Worm (Caenorhabditis elegans): ENCODE measurements around the gene aak-1.

aak-1 gene

DNA sequence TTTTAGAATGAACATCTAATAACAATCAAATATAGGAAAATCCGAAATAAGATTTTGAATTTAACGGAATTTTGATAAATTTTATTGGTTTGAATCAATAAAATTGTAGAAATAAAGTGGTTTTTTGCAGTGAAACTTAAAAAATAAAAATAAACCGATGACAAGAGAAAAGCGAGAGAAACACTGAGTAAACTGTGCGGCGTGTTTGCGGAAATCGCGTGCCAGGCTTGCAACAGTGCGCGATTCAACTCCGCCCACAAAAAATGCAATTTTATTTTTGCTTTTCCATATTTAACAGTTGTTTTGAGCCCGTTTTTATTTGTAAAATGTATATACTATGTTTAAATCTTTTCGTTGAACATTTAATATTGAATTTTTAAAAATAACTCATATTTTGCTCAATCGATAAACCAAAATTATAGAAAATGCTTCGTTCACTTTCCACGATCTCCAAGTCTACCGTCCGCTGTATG is 7.0 kb upstream of the aak-1 start, which contains the start of gene mtss-1 (continued):
- TF ChIP-seq dpl-1 (GFP tag; optimal IDR thresholded peaks at IDR 0.05) = peak; percentile 50
- TF ChIP-seq mes-2 (tag; optimal IDR thresholded peaks at IDR 0.05; ENCODE audit: poor library complexity, severe bottlenecking) = peak; percentile 86
- no peak for TF ChIP-seq Y48G9A.11 (GFP tag; IDR thresholded peaks at IDR 0.05)
- TF ChIP-seq nhr-76 (tag; optimal IDR thresholded peaks at IDR 0.05) = no peak
- peak; percentile 43 for TF ChIP-seq nhr-102 (tag; optimal IDR thresholded peaks at IDR 0.05)
- no peak for TF ChIP-seq ceh-20 (GFP tag; IDR thresholded peaks at IDR 0.05)
- TF ChIP-seq rbr-2 (tag; optimal IDR thresholded peaks at IDR 0.05) = peak; percentile 26
- TF ChIP-seq unc-39 (tag; optimal IDR thresholded peaks at IDR 0.05) = no peak
- TF ChIP-seq skn-1 (tag; optimal IDR thresholded peaks at IDR 0.05) = no peak
- TF ChIP-seq fos-1 (tag; optimal IDR thresholded peaks at IDR 0.05) = no peak
- no peak for TF ChIP-seq F10B5.3 (tag; optimal IDR thresholded peaks at IDR 0.05)
- 0 out of 2 replicates have a peak, but pooled peaks have one; percentile 35 for TF ChIP-seq T26A8.4 (GFP tag; IDR thresholded peaks at IDR 0.05)
- TF ChIP-seq hif-1 (tag; optimal IDR thresholded peaks at IDR 0.05) = peak in 1 of 2 experiments; percentile 34

ce11 chrIII:8767292-8767829 is 6.5 kb upstream of the aak-1 start, which contains the start of gene mig-22:
TSS of gene mig-22 (minus strand) at chrIII:8767342.
- TF ChIP-seq unc-62 (GFP tag; optimal IDR thresholded peaks at IDR 0.05 in 1 of 2) (peak in 1 of 2 experiments; percentile 83), unc-62 (tag; optimal IDR thresholded peaks at IDR 0.05) (no peak), daf-19 (GFP tag; conservative IDR thresholded peaks at IDR 0.05) (no peak), mxl-3 (GFP tag; optimal IDR thresholded peaks at IDR 0.05) (peak; percentile 38), lin-15B (tag; optimal IDR thresholded peaks at IDR 0.05) (no peak), lin-1 (GFP tag; IDR thresholded peaks at IDR 0.05) (no peak), zag-1 (tag; optimal IDR thresholded peaks at IDR 0.05) (no peak), spr-1 (tag; optimal IDR thresholded peaks at IDR 0.05) (no peak), mes-2 (tag; optimal IDR thresholded peaks at IDR 0.05; ENCODE audit: poor library complexity, severe bottlenecking) (no peak), daf-8 (GFP tag; IDR thresholded peaks at IDR 0.05) (no peak), hlh-30 (tag; optimal IDR thresholded peaks at IDR 0.05; ENCODE audit: insufficient read depth) (peak; percentile 24), aha-1 (tag) (peak; percentile 85), lin-38 (GFP tag; IDR thresholded peaks at IDR 0.05) (no peak), daf-16 (GFP tag; optimal IDR thresholded peaks at IDR 0.05) (no peak), daf-16 (tag; optimal IDR thresholded peaks at IDR 0.05) (no peak), madf-5 (GFP tag; IDR thresholded peaks at IDR 0.05) (no peak), nhr-111 (GFP tag; optimal IDR thresholded peaks at IDR 0.05) (no peak), zip-11 (GFP tag; IDR thresholded peaks at IDR 0.05) (no peak), ceh-28 (tag; optimal IDR thresholded peaks at IDR 0.05) (no peak), nhr-6 (tag; optimal IDR thresholded peaks at IDR 0.05) (no peak)

- TF ChIP-seq aha-1 (tag) (peak; percentile 94), ceh-82 (tag; optimal IDR thresholded peaks at IDR 0.05) (no peak)
Measured at ce11 chrIII:8766467-8766866, 5.6 kb upstream of the aak-1 start.

DNA sequence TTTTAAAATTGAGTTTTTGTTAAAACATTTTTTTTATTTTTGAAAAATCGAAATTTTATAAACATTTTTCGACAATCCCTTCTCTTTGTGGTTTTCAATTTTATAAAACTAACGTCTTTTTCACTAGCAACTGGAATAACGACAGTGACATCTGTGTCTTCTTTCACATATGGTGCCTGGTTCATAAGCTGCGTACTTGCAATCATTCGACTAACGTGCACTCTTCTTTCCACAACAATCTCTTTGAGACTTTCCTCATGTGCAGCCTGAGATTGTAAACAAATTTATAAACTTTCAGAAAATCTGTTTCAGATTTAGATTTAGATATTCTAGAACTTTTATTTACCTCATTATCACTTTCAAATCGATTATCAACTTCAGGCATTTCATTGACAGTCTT is 4.1 kb upstream of the aak-1 start:
- TF ChIP-seq unc-130 (GFP tag; optimal IDR thresholded peaks at IDR 0.05) (no peak), hlh-30 (tag; optimal IDR thresholded peaks at IDR 0.05; ENCODE audit: insufficient read depth) (no peak), madf-9 (GFP tag; conservative IDR thresholded peaks at IDR 0.05) (no peak), saeg-2 (GFP tag; IDR thresholded peaks at IDR 0.05) (no peak), daf-19 (GFP tag; conservative IDR thresholded peaks at IDR 0.05) (no peak), mdl-1 (tag; optimal IDR thresholded peaks at IDR 0.05) (no peak), nhr-77 (tag; optimal IDR thresholded peaks at IDR 0.05) (no peak), ztf-7 (tag; optimal IDR thresholded peaks at IDR 0.05) (no peak), nhr-41 (GFP tag; IDR thresholded peaks at IDR 0.05) (no peak)

Measured in whole organism, L4 larva.